Worm (Caenorhabditis elegans): Measurements from ENCODE around the gene C09F9.1.

- TF ChIP-seq ceh-44 (GFP tag; IDR thresholded peaks at IDR 0.05) (no peak), lir-3 (tag; optimal IDR thresholded peaks at IDR 0.05) (no peak), php-3 (GFP tag; IDR thresholded peaks at IDR 0.05) (0 out of 2 replicates have a peak, but pooled peaks have one; percentile 18), daf-16 (GFP tag; optimal IDR thresholded peaks at IDR 0.05) (no peak), daf-16 (tag; optimal IDR thresholded peaks at IDR 0.05) (no peak)
These were observed 35.3 kb downstream of the C09F9.1 start, which contains the start of gene glna-1 for ce11 chrII:14733424-14733823.

Measured in whole organism, L4 larva.